Worm (Caenorhabditis elegans) whole organism, midembryonic: Measurements from ENCODE around the gene M88.3.

ENCODE experiments used
- T22C8.4 ChIP-seq: fragments of 200-800 bp; sonication (Bioruptor generic); IDR thresholded peaks from 2 replicates; pipeline ENCODE4 v1.3.6; 2022; ENCODE audit warnings: missing genetic modification characterization, missing compliant biosample characterization
- cog-1 ChIP-seq: sonication (generic microtip); optimal IDR thresholded peaks from 2 replicates; lab custom pipeline; 2016; ENCODE audit warnings: missing genetic modification characterization, missing compliant biosample characterization
- flt-1 ChIP-seq: fragments of 200-800 bp; sonication (Bioruptor generic); IDR thresholded peaks from 2 replicates; pipeline ENCODE4 v1.3.6; 2022; ENCODE audit warnings: missing genetic modification characterization, missing compliant biosample characterization
- klf-2 ChIP-seq: fragments of 200-800 bp; sonication (Bioruptor generic); conservative IDR thresholded peaks from 2 replicates; pipeline ENCODE4 v1.3.6; 2022; ENCODE audit warnings: missing genetic modification reagents, missing genetic modification characterization, missing compliant biosample characterization
- med-1 ChIP-seq: sonication (generic microtip); optimal IDR thresholded peaks from 2 replicates; lab custom pipeline; 2017; ENCODE audit warnings: missing genetic modification characterization, mild to moderate bottlenecking, missing compliant biosample characterization, antibody characterized with exemption, missing genetic modification reagents; ENCODE audit not compliant: insufficient read depth
- ref-1 ChIP-seq: fragments of 200-800 bp; sonication (Bioruptor generic); conservative IDR thresholded peaks from 2 replicates; pipeline ENCODE4 v1.3.6; 2022; ENCODE audit warnings: missing genetic modification reagents, missing genetic modification characterization, missing compliant biosample characterization
- tab-1 ChIP-seq: fragments of 200-800 bp; sonication (Bioruptor generic); IDR thresholded peaks from 2 replicates; pipeline ENCODE4 v1.3.6; 2022; ENCODE audit warnings: missing genetic modification characterization, missing compliant biosample characterization
- ztf-23 ChIP-seq: fragments of 200-800 bp; sonication (Bioruptor generic); IDR thresholded peaks from 2 replicates; pipeline ENCODE4 v1.3.6; 2022; ENCODE audit warnings: missing genetic modification reagents, missing genetic modification characterization, missing compliant biosample characterization
- ztf-29 ChIP-seq: fragments of 200-800 bp; sonication (Bioruptor generic); IDR thresholded peaks from 2 replicates; pipeline ENCODE4 v1.3.6; 2022; ENCODE audit warnings: missing genetic modification reagents, missing genetic modification characterization, missing compliant biosample characterization

DNA sequence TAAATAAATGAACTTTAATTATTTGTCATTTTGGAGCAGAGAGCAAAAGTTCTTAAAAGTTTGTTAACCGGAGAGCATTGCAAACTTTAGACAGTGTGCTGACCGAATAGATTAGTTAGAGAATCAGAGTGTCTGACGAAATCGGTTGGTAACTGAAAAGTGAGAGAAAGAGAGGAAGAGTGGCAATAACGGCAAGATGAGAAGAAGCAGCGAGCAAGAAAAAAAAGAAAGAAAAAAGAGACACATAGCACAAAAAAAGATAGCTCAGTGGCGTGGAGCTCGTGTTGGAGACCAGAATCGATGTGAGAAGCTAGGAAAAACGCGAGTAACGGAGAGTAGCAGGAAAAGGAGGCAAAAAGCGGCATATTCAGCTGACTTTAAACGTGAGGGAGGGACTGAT is 40.5 kb downstream of the M88.3 start:
- TF ChIP-seq tab-1 (GFP tag; lab: Robert Waterston, UW), result no peak
- no peak for TF ChIP-seq klf-2 (GFP tag; lab: Robert Waterston, UW)
- no peak for TF ChIP-seq flt-1 (GFP tag; lab: Robert Waterston, UW)
- TF ChIP-seq med-1 (GFP tag; lab: Kevin White, UChicago), result no peak
- TF ChIP-seq cog-1 (tag; lab: Kevin White, UChicago), result no peak
- no peak for TF ChIP-seq T22C8.4
- no peak for TF ChIP-seq ztf-23 (GFP tag; lab: Robert Waterston, UW)
- TF ChIP-seq ztf-29, result no peak
- no peak for TF ChIP-seq ref-1 (GFP tag; lab: Robert Waterston, UW)
